Worm (Caenorhabditis elegans): ENCODE results near the gene F53H8.3.

Gene F53H8.3

DNA sequence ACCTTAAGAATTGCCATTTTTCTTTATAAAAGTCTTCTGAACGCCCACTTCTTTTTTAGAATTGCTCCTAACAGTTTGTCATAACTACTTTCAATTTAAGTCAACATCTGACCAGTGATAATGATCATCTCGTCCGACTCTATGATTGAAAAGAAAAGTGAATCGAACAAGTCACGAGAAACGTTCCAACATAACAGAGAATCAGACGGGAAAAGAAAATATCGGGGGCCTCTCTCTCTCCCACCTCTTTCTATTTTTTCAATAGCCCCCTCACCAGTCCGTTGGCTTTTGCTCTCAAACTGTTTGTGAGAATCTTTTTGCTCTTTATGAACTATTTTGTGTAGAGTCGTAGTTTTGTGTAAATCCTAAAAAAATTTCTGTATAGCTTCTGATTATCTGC, 10.7 kb upstream of the F53H8.3 start:
- TF ChIP-seq B0019.2 (GFP tag; conservative IDR thresholded peaks at IDR 0.05): no peak
- no peak for TF ChIP-seq unc-62 (GFP tag; optimal IDR thresholded peaks at IDR 0.05)
- TF ChIP-seq dpff-1 (tag; optimal IDR thresholded peaks at IDR 0.05): no peak
- no peak for TF ChIP-seq ama-1 (optimal IDR thresholded peaks at IDR 0.05)
- no peak for TF ChIP-seq ama-1 (GFP tag; optimal IDR thresholded peaks at IDR 0.05)
- TF ChIP-seq athp-1 (tag; optimal IDR thresholded peaks at IDR 0.05): no peak
- TF ChIP-seq K11D2.4 (GFP tag; IDR thresholded peaks at IDR 0.05): no peak
- TF ChIP-seq tbx-9 (tag; optimal IDR thresholded peaks at IDR 0.05; ENCODE audit: borderline replicate concordance): no peak
- TF ChIP-seq nhr-27 (tag; optimal IDR thresholded peaks at IDR 0.05): no peak
- no peak for TF ChIP-seq bed-2 (GFP tag; IDR thresholded peaks at IDR 0.05)
- TF ChIP-seq ztf-6 (GFP tag; IDR thresholded peaks at IDR 0.05): no peak
- TF ChIP-seq B0336.3 (GFP tag; IDR thresholded peaks at IDR 0.05): no peak
- no peak for TF ChIP-seq nhr-179 (tag; optimal IDR thresholded peaks at IDR 0.05)
- TF ChIP-seq hrde-1 (tag; optimal IDR thresholded peaks at IDR 0.05; ENCODE audit: borderline replicate concordance): no peak

DNA sequence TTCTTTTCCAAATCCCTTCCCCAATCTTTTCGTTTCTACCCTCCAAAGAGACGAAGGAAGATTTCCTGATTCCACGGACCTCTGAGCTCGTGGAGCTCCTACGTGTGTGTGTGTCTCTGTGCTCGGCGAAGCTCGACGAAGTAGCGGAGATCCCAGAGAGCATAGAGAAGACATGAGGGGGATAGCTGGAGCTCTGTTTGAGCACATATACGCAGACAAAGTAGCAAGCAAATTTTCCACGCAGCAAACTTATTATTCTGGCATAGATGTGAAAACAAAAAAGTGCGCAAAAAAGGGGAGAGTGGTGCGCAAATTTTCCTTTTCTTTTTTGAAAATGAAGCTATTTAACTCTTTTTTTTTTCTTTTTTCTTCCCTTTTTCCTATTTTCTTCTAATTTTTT, 5.5 kb upstream of the F53H8.3 start:
- peak; percentile 0 for TF ChIP-seq ceh-27 (GFP tag; optimal IDR thresholded peaks at IDR 0.05)
- 0 out of 2 replicates have a peak, but pooled peaks have one; percentile 45 for TF ChIP-seq K11D2.4 (GFP tag; IDR thresholded peaks at IDR 0.05)
- peak; percentile 4; the same call in 1 of the 2 replicates for TF ChIP-seq hmg-1.2 (GFP tag; IDR thresholded peaks at IDR 0.05)
- TF ChIP-seq lsl-1 (GFP tag; optimal IDR thresholded peaks at IDR 0.05): no peak

ce11 chrX:933504-933903, 4.8 kb upstream of the F53H8.3 start, which contains the start of gene F35H12.1:
F35H12.1 (plus strand) TSS chrX:933804.
- TF ChIP-seq ZK185.1 (tag; optimal IDR thresholded peaks at IDR 0.05; ENCODE audit: poor library complexity, severe bottlenecking) (no peak), nhr-179 (tag; optimal IDR thresholded peaks at IDR 0.05) (no peak)

ce11 chrX:936013-936412, 2.3 kb upstream of the F53H8.3 start:
- TF ChIP-seq snpc-4 (GFP tag; optimal IDR thresholded peaks at IDR 0.05) (no peak), snpc-4 (tag; optimal IDR thresholded peaks at IDR 0.05) (peak in 3 of 4 experiments; percentile 56 to 93 (median 92)), B0261.1 (tag; optimal IDR thresholded peaks at IDR 0.05) (no peak), ceh-40 (GFP tag; IDR thresholded peaks at IDR 0.05) (no peak), nhr-90 (tag; optimal IDR thresholded peaks at IDR 0.05) (no peak), Y53F4B.3 (GFP tag; IDR thresholded peaks at IDR 0.05) (no peak), fkh-3 (tag; optimal IDR thresholded peaks at IDR 0.05) (no peak), hmg-1.2 (GFP tag; IDR thresholded peaks at IDR 0.05) (peak; percentile 47; the same call in 1 of the 2 replicates), F55B11.4 (tag; optimal IDR thresholded peaks at IDR 0.05; ENCODE audit: borderline replicate concordance, insufficient read depth) (no peak), zfh-2 (GFP tag; conservative IDR thresholded peaks at IDR 0.05) (no peak), ceh-100 (GFP tag; IDR thresholded peaks at IDR 0.05) (no peak), let-526 (GFP tag; IDR thresholded peaks at IDR 0.05) (no peak), ztf-3 (GFP tag; optimal IDR thresholded peaks at IDR 0.05) (no peak)

- 0 out of 2 replicates have a peak, but pooled peaks have one; percentile 46 for TF ChIP-seq Y95B8A.8 (GFP tag; IDR thresholded peaks at IDR 0.05)
- peak; percentile 83; the same call in 1 of the 2 replicates for TF ChIP-seq madf-3 (GFP tag; IDR thresholded peaks at IDR 0.05)
- TF ChIP-seq F33H1.4 (GFP tag; IDR thresholded peaks at IDR 0.05): peak; percentile 40; the same call in 1 of the 2 replicates
- TF ChIP-seq nfyb-1 (GFP tag; IDR thresholded peaks at IDR 0.05): peak; percentile 57; the same call in 1 of the 2 replicates
- TF ChIP-seq ceh-58 (GFP tag; IDR thresholded peaks at IDR 0.05): 0 out of 2 replicates have a peak, but pooled peaks have one; percentile 34
- TF ChIP-seq hsf-1 (GFP tag; IDR thresholded peaks at IDR 0.05): peak; percentile 53; the same call in 1 of the 2 replicates
- 0 out of 2 replicates have a peak, but pooled peaks have one; percentile 48 for TF ChIP-seq Y56A3A.18 (GFP tag; IDR thresholded peaks at IDR 0.05)
- 0 out of 2 replicates have a peak, but pooled peaks have one; percentile 8 for TF ChIP-seq D2030.7 (GFP tag; IDR thresholded peaks at IDR 0.05)
These were observed 5.4 kb downstream of the F53H8.3 start for ce11 chrX:943698-944097.
